Worm (Caenorhabditis elegans): Measurements from ENCODE around the gene skr-10.

The skr-10 gene

ce11 chrIV:15900158-15900557, 46.4 kb upstream of the skr-10 start (continued):
- TF ChIP-seq nhr-80 (tag; optimal IDR thresholded peaks at IDR 0.05) (no peak), lin-40 (tag; optimal IDR thresholded peaks at IDR 0.05) (no peak), ceh-40 (GFP tag; IDR thresholded peaks at IDR 0.05) (0 out of 2 replicates have a peak, but pooled peaks have one; percentile 34), cebp-1 (GFP tag; IDR thresholded peaks at IDR 0.05) (no peak), cebp-1 (tag; optimal IDR thresholded peaks at IDR 0.05) (no peak), nfyb-1 (GFP tag; IDR thresholded peaks at IDR 0.05) (no peak), F23B12.7 (tag; optimal IDR thresholded peaks at IDR 0.05; ENCODE audit: insufficient read depth) (no peak), F39B2.1 (GFP tag; IDR thresholded peaks at IDR 0.05) (no peak), Y56A3A.18 (GFP tag; IDR thresholded peaks at IDR 0.05) (no peak), F57A8.1 (GFP tag; optimal IDR thresholded peaks at IDR 0.05) (no peak), Y79H2A.3 (GFP tag; conservative IDR thresholded peaks at IDR 0.05) (no peak), lin-26 (GFP tag; IDR thresholded peaks at IDR 0.05) (0 out of 2 replicates have a peak, but pooled peaks have one; percentile 17), mel-28 (tag; optimal IDR thresholded peaks at IDR 0.05; ENCODE audit: borderline replicate concordance) (peak; percentile 10), akir-1 (GFP tag; optimal IDR thresholded peaks at IDR 0.05) (no peak), T07F8.4 (tag; optimal IDR thresholded peaks at IDR 0.05) (no peak), tbp1 (GFP tag; optimal IDR thresholded peaks at IDR 0.05) (peak; percentile 20), ceh-79 (tag; optimal IDR thresholded peaks at IDR 0.05) (peak; percentile 9), lsy-27 (tag; optimal IDR thresholded peaks at IDR 0.05; ENCODE audit: borderline replicate concordance, insufficient read depth) (no peak), gei-17 (GFP tag; optimal IDR thresholded peaks at IDR 0.05) (no peak), nhr-120 (GFP tag; IDR thresholded peaks at IDR 0.05) (no peak), F55B11.4 (tag; optimal IDR thresholded peaks at IDR 0.05; ENCODE audit: borderline replicate concordance, insufficient read depth) (no peak), attf-6 (GFP tag; IDR thresholded peaks at IDR 0.05) (no peak), snpc-1.3 (tag; optimal IDR thresholded peaks at IDR 0.05; ENCODE audit: insufficient read depth) (no peak), pbrm-1 (GFP tag; IDR thresholded peaks at IDR 0.05) (0 out of 2 replicates have a peak, but pooled peaks have one; percentile 46), nhr-90 (tag; optimal IDR thresholded peaks at IDR 0.05) (no peak), dpl-1 (GFP tag; optimal IDR thresholded peaks at IDR 0.05) (no peak), pha-4 (tag; optimal IDR thresholded peaks at IDR 0.05) (no peak), F57C9.4 (tag; optimal IDR thresholded peaks at IDR 0.05) (peak; percentile 19), unc-62 (GFP tag; optimal IDR thresholded peaks at IDR 0.05) (no peak), madf-3 (GFP tag; IDR thresholded peaks at IDR 0.05) (peak; percentile 67; the same call in 1 of the 2 replicates), K11D2.4 (GFP tag; IDR thresholded peaks at IDR 0.05) (no peak), repo-1 (tag; optimal IDR thresholded peaks at IDR 0.05) (no peak), ceh-58 (GFP tag; IDR thresholded peaks at IDR 0.05) (no peak), bed-1 (GFP tag; IDR thresholded peaks at IDR 0.05) (no peak), F37B4.10 (GFP tag; IDR thresholded peaks at IDR 0.05) (no peak), K12H6.12 (tag; optimal IDR thresholded peaks at IDR 0.05) (no peak), madf-8 (GFP tag; conservative IDR thresholded peaks at IDR 0.05) (no peak), ZK185.1 (tag; optimal IDR thresholded peaks at IDR 0.05; ENCODE audit: poor library complexity, severe bottlenecking) (no peak), B0019.2 (GFP tag; conservative IDR thresholded peaks at IDR 0.05) (no peak), Y53F4B.3 (GFP tag; IDR thresholded peaks at IDR 0.05) (no peak)

- no peak for TF ChIP-seq B0336.3 (GFP tag; IDR thresholded peaks at IDR 0.05)
- TF ChIP-seq lin-40 (tag; optimal IDR thresholded peaks at IDR 0.05) = peak; percentile 46
- peak; percentile 12 for TF ChIP-seq tbp1 (GFP tag; optimal IDR thresholded peaks at IDR 0.05)
- no peak for TF ChIP-seq snpc-4 (GFP tag; optimal IDR thresholded peaks at IDR 0.05)
- peak in 2 of 4 experiments; percentile 1 to 2 for TF ChIP-seq snpc-4 (tag; optimal IDR thresholded peaks at IDR 0.05)
Observed at ce11 chrIV:15901123-15901522, 45.5 kb upstream of the skr-10 start, which contains the start of gene Y105C5B.5. Gene Y105C5B.5, minus strand, starts transcription at chrIV:15901225.
